Fruit fly (Drosophila melanogaster) whole organism, embryonic: Measurements from ENCODE around the gene Adck5.

Experiments used
- B-H2 ChIP-seq: fragments of 200-800 bp; sonication (Bioruptor generic); optimal IDR thresholded peaks from 2 replicates; lab custom pipeline; 2018; ENCODE audit warnings: missing biosample characterization, mild to moderate bottlenecking, missing genetic modification characterization
- CG10274 ChIP-seq: fragments of 200-800 bp; sonication (Bioruptor generic); optimal IDR thresholded peaks from 3 replicates; lab custom pipeline; 2017; ENCODE audit warnings: missing biosample characterization, mild to moderate bottlenecking, missing genetic modification characterization
- CG12155 ChIP-seq: fragments of 200-800 bp; sonication (Bioruptor generic); optimal IDR thresholded peaks from 3 replicates; lab custom pipeline; 2016; ENCODE audit warnings: missing biosample characterization, missing genetic modification characterization
- CG17568 ChIP-seq: fragments of 200-800 bp; sonication (Bioruptor generic); optimal IDR thresholded peaks from 2 replicates; lab custom pipeline; 2018; ENCODE audit warnings: missing biosample characterization, mild to moderate bottlenecking, missing genetic modification characterization, moderate library complexity
- CG2120 ChIP-seq: fragments of 200-800 bp; sonication (Bioruptor generic); optimal IDR thresholded peaks from 3 replicates; lab custom pipeline; 2016; ENCODE audit warnings: missing biosample characterization, missing genetic modification characterization
- CG2712 ChIP-seq: fragments of 200-800 bp; optimal IDR thresholded peaks from 3 replicates; lab custom pipeline; 2019; ENCODE audit warnings: missing biosample characterization, mild to moderate bottlenecking, missing genetic modification characterization, moderate library complexity
- CG30431 ChIP-seq: fragments of 200-800 bp; sonication (Bioruptor generic); optimal IDR thresholded peaks from 2 replicates; lab custom pipeline; 2017; ENCODE audit warnings: missing biosample characterization, missing genetic modification characterization
- CG34224 ChIP-seq: fragments of 200-800 bp; sonication (Bioruptor generic); IDR thresholded peaks from 3 replicates; pipeline ENCODE4 v1.3.6; 2022; ENCODE audit warnings: missing biosample characterization, missing genetic modification characterization; ENCODE audit not compliant: partially characterized antibody
- CG34376 ChIP-seq: fragments of 200-800 bp; sonication (Bioruptor generic); optimal IDR thresholded peaks from 2 replicates; lab custom pipeline; 2018; ENCODE audit warnings: missing biosample characterization, mild to moderate bottlenecking, missing genetic modification characterization
- CG4617 ChIP-seq: fragments of 200-800 bp; sonication (Bioruptor generic); optimal IDR thresholded peaks from 3 replicates; lab custom pipeline; 2016; ENCODE audit warnings: missing biosample characterization, missing genetic modification characterization, borderline replicate concordance
- CG6689 ChIP-seq: fragments of 200-800 bp; sonication (Bioruptor generic); IDR thresholded peaks from 2 replicates; pipeline ENCODE4 v1.3.6; 2022; ENCODE audit warnings: missing biosample characterization, missing genetic modification characterization
- CG7786 ChIP-seq: fragments of 200-800 bp; sonication (Bioruptor generic); optimal IDR thresholded peaks from 2 replicates; lab custom pipeline; 2016; ENCODE audit warnings: missing biosample characterization, missing genetic modification characterization
- CG9932 ChIP-seq: fragments of 200-800 bp; sonication (Bioruptor generic); IDR thresholded peaks from 2 replicates; pipeline ENCODE4 v1.3.6; 2022; ENCODE audit warnings: missing biosample characterization, missing genetic modification characterization
- Dp ChIP-seq: fragments of 200-800 bp; sonication (Bioruptor generic); optimal IDR thresholded peaks from 2 replicates; lab custom pipeline; 2018; ENCODE audit warnings: missing biosample characterization, mild to moderate bottlenecking, missing genetic modification characterization, moderate library complexity
- Elba2 ChIP-seq: fragments of 200-800 bp; sonication (Bioruptor generic); optimal IDR thresholded peaks from 3 replicates; lab custom pipeline; 2016; ENCODE audit warnings: missing biosample characterization, missing genetic modification characterization
- Hand ChIP-seq: fragments of 200-800 bp; sonication (Bioruptor generic); optimal IDR thresholded peaks from 2 replicates; lab custom pipeline; 2017; ENCODE audit warnings: mild to moderate bottlenecking, missing biosample characterization, missing genetic modification reagents, missing genetic modification characterization
- Hr3 ChIP-seq: fragments of 200-800 bp; sonication (Bioruptor generic); optimal IDR thresholded peaks from 3 replicates; lab custom pipeline; 2016; ENCODE audit warnings: missing biosample characterization, missing genetic modification characterization
- Lhr ChIP-seq: fragments of 200-800 bp; sonication (Bioruptor generic); optimal IDR thresholded peaks from 3 replicates; lab custom pipeline; 2017; ENCODE audit warnings: mild to moderate bottlenecking, missing biosample characterization, missing genetic modification reagents, missing genetic modification characterization
- MTF-1 ChIP-seq: fragments of 200-800 bp; sonication (Bioruptor generic); optimal IDR thresholded peaks from 2 replicates; lab custom pipeline; 2018; ENCODE audit warnings: missing biosample characterization, mild to moderate bottlenecking, missing genetic modification characterization, borderline replicate concordance
- Myb ChIP-seq: fragments of 200-800 bp; sonication (Bioruptor generic); optimal IDR thresholded peaks from 2 replicates; lab custom pipeline; 2016; ENCODE audit warnings: missing biosample characterization, missing genetic modification characterization
- Nf-YC ChIP-seq: fragments of 200-800 bp; optimal IDR thresholded peaks from 3 replicates; lab custom pipeline; 2019; ENCODE audit warnings: missing biosample characterization, mild to moderate bottlenecking, missing genetic modification characterization, moderate library complexity
- Rfx ChIP-seq: fragments of 200-800 bp; sonication (Bioruptor generic); IDR thresholded peaks from 2 replicates; pipeline ENCODE4 v1.3.6; 2022; ENCODE audit warnings: missing biosample characterization, missing genetic modification characterization
- Scr ChIP-seq: fragments of 200-800 bp; sonication (Bioruptor generic); IDR thresholded peaks from 2 replicates; pipeline ENCODE4 v1.3.6; 2022; ENCODE audit warnings: missing biosample characterization, missing genetic modification characterization; ENCODE audit not compliant: partially characterized antibody
- Ssrp ChIP-seq: fragments of 200-800 bp; sonication (Bioruptor generic); optimal IDR thresholded peaks from 2 replicates; lab custom pipeline; 2018; ENCODE audit warnings: missing biosample characterization, mild to moderate bottlenecking, missing genetic modification characterization, moderate library complexity
- Stat92E ChIP-seq, 3 experiments: fragments of >200 bp in 2 of 3; fragments of 200-800 bp in 1 of 3; sonication (Bioruptor generic) in 1 of 3; optimal IDR thresholded peaks; 2 replicates each; lab custom pipeline; 2017 to 2019; ENCODE audit warnings: missing biosample characterization in 3 of 3, missing genetic modification characterization in 3 of 3, mild to moderate bottlenecking in 1 of 3, moderate library complexity in 1 of 3
- Vsx1 ChIP-seq: fragments of 200-800 bp; sonication (Bioruptor generic); optimal IDR thresholded peaks from 2 replicates; lab custom pipeline; 2017; ENCODE audit warnings: missing biosample characterization, mild to moderate bottlenecking, missing genetic modification characterization, missing genetic modification reagents
- YL-1 ChIP-seq: fragments of 200-800 bp; sonication (Bioruptor generic); optimal IDR thresholded peaks from 3 replicates; lab custom pipeline; 2017; ENCODE audit warnings: missing biosample characterization, mild to moderate bottlenecking, missing genetic modification characterization
- amos ChIP-seq: fragments of 200-800 bp; sonication (Bioruptor generic); IDR thresholded peaks from 2 replicates; pipeline ENCODE4 v1.3.6; 2022; ENCODE audit warnings: missing biosample characterization, missing genetic modification characterization; ENCODE audit not compliant: partially characterized antibody
- ara ChIP-seq: fragments of 200-800 bp; sonication (Bioruptor generic); IDR thresholded peaks from 2 replicates; pipeline ENCODE4 v1.3.6; 2022; ENCODE audit warnings: missing biosample characterization, missing genetic modification characterization
- bcd ChIP-seq: fragments of 200-800 bp; sonication (Bioruptor generic); optimal IDR thresholded peaks from 2 replicates; lab custom pipeline; 2017; ENCODE audit warnings: missing biosample characterization, mild to moderate bottlenecking, missing genetic modification characterization
- corto ChIP-seq: fragments of 200-800 bp; sonication (Bioruptor generic); optimal IDR thresholded peaks from 2 replicates; lab custom pipeline; 2016; ENCODE audit warnings: missing biosample characterization, mild to moderate bottlenecking, missing genetic modification characterization, moderate library complexity
- cwo ChIP-seq: fragments of 200-800 bp; sonication (Bioruptor generic); optimal IDR thresholded peaks from 3 replicates; lab custom pipeline; 2017; ENCODE audit warnings: missing biosample characterization, missing genetic modification characterization, mild to moderate bottlenecking, moderate library complexity, missing genetic modification reagents
- da ChIP-seq: fragments of 200-800 bp; sonication (Bioruptor generic); optimal IDR thresholded peaks from 2 replicates; lab custom pipeline; 2016; ENCODE audit warnings: missing biosample characterization, missing genetic modification characterization
- emc ChIP-seq: fragments of 200-800 bp; sonication (Bioruptor generic); optimal IDR thresholded peaks from 2 replicates; lab custom pipeline; 2016; ENCODE audit warnings: missing biosample characterization, missing genetic modification characterization
- fu2 ChIP-seq: fragments of 200-800 bp; sonication (Bioruptor generic); optimal IDR thresholded peaks from 2 replicates; lab custom pipeline; 2016; ENCODE audit warnings: missing biosample characterization, missing genetic modification characterization
- gfzf ChIP-seq: fragments of 200-800 bp; sonication (Bioruptor generic); optimal IDR thresholded peaks from 2 replicates; lab custom pipeline; 2016; ENCODE audit warnings: missing biosample characterization, mild to moderate bottlenecking, missing genetic modification characterization, moderate library complexity
- gro ChIP-seq: fragments of 200-800 bp; sonication (Bioruptor generic); optimal IDR thresholded peaks from 2 replicates; lab custom pipeline; 2016; ENCODE audit warnings: missing biosample characterization, missing genetic modification characterization
- gsb-n ChIP-seq: fragments of 200-800 bp; sonication (Bioruptor generic); optimal IDR thresholded peaks from 3 replicates; lab custom pipeline; 2018; ENCODE audit warnings: missing biosample characterization, mild to moderate bottlenecking, missing genetic modification characterization
- hkb ChIP-seq, 2 experiments: fragments of 200-800 bp in 1 of 2; fragments of >200 bp in 1 of 2; sonication (Bioruptor generic) in 1 of 2; IDR thresholded peaks in 1 of 2; optimal IDR thresholded peaks in 1 of 2; 2 replicates each; pipeline versions ENCODE4 v1.3.6 to Lab custom; 2017 to 2022; ENCODE audit warnings: missing biosample characterization in 1 of 2, missing genetic modification characterization in 1 of 2
- jumu ChIP-seq: fragments of 200-800 bp; sonication (Bioruptor generic); optimal IDR thresholded peaks from 3 replicates; lab custom pipeline; 2016; ENCODE audit warnings: missing biosample characterization, missing genetic modification characterization
- lilli ChIP-seq: fragments of 200-800 bp; sonication (Bioruptor generic); optimal IDR thresholded peaks from 3 replicates; lab custom pipeline; 2016; ENCODE audit warnings: missing biosample characterization, missing genetic modification characterization
- lmd ChIP-seq: fragments of 200-800 bp; sonication (Bioruptor generic); IDR thresholded peaks from 2 replicates; pipeline ENCODE4 v1.3.6; 2022; ENCODE audit warnings: missing biosample characterization, missing genetic modification characterization
- prd ChIP-seq, 3 experiments: fragments of >200 bp in 2 of 3; fragments of 200-800 bp in 1 of 3; sonication (Bioruptor generic) in 1 of 3; optimal IDR thresholded peaks in 2 of 3; IDR thresholded peaks in 1 of 3; 2 replicates in 2 of 3; 3 replicates in 1 of 3; pipeline versions ENCODE4 v1.3.6 to Lab custom; 2017 to 2022; ENCODE audit warnings: missing biosample characterization in 1 of 3, missing genetic modification characterization in 1 of 3
- pzg ChIP-seq: fragments of 200-800 bp; sonication (Bioruptor generic); optimal IDR thresholded peaks from 3 replicates; lab custom pipeline; 2018; ENCODE audit warnings: missing biosample characterization, mild to moderate bottlenecking, missing genetic modification characterization, moderate library complexity
- row ChIP-seq: fragments of 200-800 bp; sonication (Bioruptor generic); IDR thresholded peaks from 3 replicates; pipeline ENCODE4 v1.3.6; 2022; ENCODE audit warnings: missing biosample characterization, missing genetic modification characterization
- sima ChIP-seq: fragments of 200-800 bp; sonication (Bioruptor generic); optimal IDR thresholded peaks from 2 replicates; lab custom pipeline; 2016; ENCODE audit warnings: missing biosample characterization, missing genetic modification characterization
- tin ChIP-seq: fragments of 200-800 bp; sonication (Bioruptor generic); optimal IDR thresholded peaks from 3 replicates; lab custom pipeline; 2016; ENCODE audit warnings: missing biosample characterization, missing genetic modification characterization
- trem ChIP-seq: fragments of 200-800 bp; optimal IDR thresholded peaks from 3 replicates; lab custom pipeline; 2019; ENCODE audit warnings: missing biosample characterization, mild to moderate bottlenecking, missing genetic modification characterization, moderate library complexity
- zen ChIP-seq: fragments of 200-800 bp; sonication (Bioruptor generic); optimal IDR thresholded peaks from 3 replicates; lab custom pipeline; 2018; ENCODE audit warnings: missing biosample characterization, mild to moderate bottlenecking, missing genetic modification characterization, moderate library complexity

Gene Adck5

dm6 chr3L:11210517-11210916 lies 40.9 kb downstream of the Adck5 start, which contains the start of the genes Ube3a and CG7600 (continued):
- TF ChIP-seq Rfx (GFP tag; lab: Robert Waterston, UW) (peak; percentile 70), YL-1 (GFP tag; lab: Kevin White, UChicago) (peak; percentile 86), corto (GFP tag; lab: Kevin White, UChicago) (no peak), Scr (GFP tag; lab: Robert Waterston, UW) (peak; percentile 98), Hr3 (GFP tag; lab: Kevin White, UChicago) (no peak), Hand (GFP tag; lab: Kevin White, UChicago) (peak; percentile 28), prd (optimal IDR thresholded peaks at IDR 0.05; lab: Kevin White, UChicago) (no peak), prd (GFP tag; IDR thresholded peaks at IDR 0.05; lab: Robert Waterston, UW) (peak; percentile 37; the same call in 2 of the 3 replicates), Ssrp (no peak), pzg (GFP tag; lab: Kevin White, UChicago) (peak; percentile 97), tin (GFP tag; lab: Kevin White, UChicago) (peak; percentile 28), CG12155 (GFP tag; lab: Kevin White, UChicago) (peak; percentile 23), zen (tag; lab: Kevin White, UChicago) (peak; percentile 54), gsb-n (tag; lab: Kevin White, UChicago) (peak; percentile 71), fu2 (GFP tag; lab: Kevin White, UChicago) (peak; percentile 36), Elba2 (peak; percentile 60), CG17568 (GFP tag; lab: Kevin White, UChicago) (no peak), CG34376 (GFP tag; lab: Kevin White, UChicago) (peak; percentile 73), gro (GFP tag; lab: Kevin White, UChicago) (peak; percentile 63), CG9932 (GFP tag; lab: Robert Waterston, UW) (peak; percentile 60), row (GFP tag; lab: Robert Waterston, UW) (peak; percentile 26; the same call in 2 of the 3 replicates), CG4617 (GFP tag; lab: Kevin White, UChicago) (peak; percentile 52), sima (no peak), gfzf (GFP tag; lab: Kevin White, UChicago) (peak; percentile 52), amos (GFP tag; lab: Robert Waterston, UW) (peak; percentile 99), da (GFP tag; lab: Kevin White, UChicago) (no peak), hkb (optimal IDR thresholded peaks at IDR 0.05; lab: Kevin White, UChicago) (no peak), hkb (GFP tag; IDR thresholded peaks at IDR 0.05; lab: Robert Waterston, UW) (peak; percentile 34; the same call in 1 of the 2 replicates), emc (GFP tag; lab: Kevin White, UChicago) (no peak), Nf-YC (tag; lab: Kevin White, UChicago) (peak; percentile 54), lmd (GFP tag; lab: Robert Waterston, UW) (peak; percentile 32; the same call in 1 of the 2 replicates), trem (tag; lab: Kevin White, UChicago) (peak; percentile 88), cwo (GFP tag; lab: Kevin White, UChicago) (peak; percentile 8), Lhr (GFP tag; lab: Kevin White, UChicago) (peak; percentile 27), jumu (GFP tag; lab: Kevin White, UChicago) (peak; percentile 26), CG7786 (GFP tag; lab: Kevin White, UChicago) (peak; percentile 63), lilli (peak; percentile 61), bcd (GFP tag; lab: Kevin White, UChicago) (peak; percentile 40), CG10274 (no peak), CG30431 (GFP tag; lab: Kevin White, UChicago) (no peak), B-H2 (GFP tag; lab: Kevin White, UChicago) (peak; percentile 90), CG2712 (tag; lab: Kevin White, UChicago) (peak; percentile 66), Stat92E (GFP tag; optimal IDR thresholded peaks at IDR 0.05; lab: Kevin White, UChicago) (peak in 1 of 3 experiments; percentile 65), ara (GFP tag; lab: Robert Waterston, UW) (no peak), CG6689 (no peak), Myb (GFP tag; lab: Kevin White, UChicago) (peak; percentile 99), Dp (GFP tag; lab: Kevin White, UChicago) (peak; percentile 68), Vsx1 (GFP tag; lab: Kevin White, UChicago) (peak; percentile 24), CG2120 (GFP tag; lab: Kevin White, UChicago) (peak; percentile 67), CG34224 (peak; percentile 100), MTF-1 (GFP tag; lab: Kevin White, UChicago) (peak; percentile 3)
